Fruit fly (Drosophila melanogaster): ENCODE data around the gene smp-30.
A peak's percentile ranks its signal among the peaks of the same experiment; 100 is the strongest.

Gene smp-30

DNA sequence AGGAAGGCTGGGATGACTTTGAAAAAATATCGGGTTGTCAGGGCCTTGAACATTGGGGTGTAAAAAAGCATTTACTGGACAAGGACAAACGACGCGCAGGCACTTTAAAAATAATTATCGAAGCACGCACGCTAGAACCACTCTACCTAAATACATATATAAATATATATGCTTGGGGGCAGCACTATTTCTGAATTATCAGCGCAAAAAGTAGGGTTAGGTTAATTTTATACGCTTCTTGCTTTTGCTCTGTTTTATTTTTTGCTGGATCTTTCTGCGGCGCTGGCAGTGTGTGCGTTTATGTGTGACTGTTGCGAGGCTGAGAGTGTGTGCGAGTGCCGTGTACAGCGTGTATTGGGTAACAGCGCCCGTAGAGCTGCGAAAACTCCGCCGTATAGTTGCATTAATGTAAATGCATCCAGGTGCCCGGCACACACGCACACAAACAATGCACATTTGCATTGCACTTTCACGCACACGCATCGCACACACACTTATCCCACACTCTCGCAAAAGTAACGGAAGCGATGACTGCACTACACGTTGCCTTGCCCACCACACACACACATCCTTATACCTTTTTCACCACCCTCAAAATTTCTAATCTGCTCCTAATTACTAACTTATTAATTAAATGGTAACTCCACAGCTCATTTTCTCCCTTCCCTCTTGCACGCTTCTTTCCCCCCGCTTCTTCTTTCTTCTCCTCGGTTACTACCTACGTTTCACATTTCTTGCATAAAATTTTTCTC lies 11.4 kb downstream of the smp-30 start (continued):
- TF ChIP-seq CG7928 (GFP tag; optimal IDR thresholded peaks at IDR 0.05) (no peak), Ets65A (GFP tag) (peak; percentile 7), Jarid2 (GFP tag; optimal IDR thresholded peaks at IDR 0.05) (no peak), HmgD (GFP tag; optimal IDR thresholded peaks at IDR 0.05) (peak; percentile 16), CG11247 (GFP tag; IDR thresholded peaks at IDR 0.05) (no peak), lov (optimal IDR thresholded peaks at IDR 0.05) (no peak), lov (GFP tag; IDR thresholded peaks at IDR 0.05) (no peak), kay (GFP tag; optimal IDR thresholded peaks at IDR 0.05) (no peak), Gug (GFP tag; IDR thresholded peaks at IDR 0.05) (no peak), CG9727 (GFP tag; optimal IDR thresholded peaks at IDR 0.05) (peak; percentile 19), mirr (GFP tag; optimal IDR thresholded peaks at IDR 0.05) (no peak), Atf3 (GFP tag; optimal IDR thresholded peaks at IDR 0.05) (no peak), CG7987 (GFP tag; optimal IDR thresholded peaks at IDR 0.05) (no peak), CG4854 (GFP tag; optimal IDR thresholded peaks at IDR 0.05) (no peak), CkIIα-i1 (GFP tag; IDR thresholded peaks at IDR 0.05) (no peak), ERR (GFP tag; optimal IDR thresholded peaks at IDR 0.05) (peak; percentile 10), CG17612 (GFP tag; IDR thresholded peaks at IDR 0.05) (no peak), sens (GFP tag) (peak; percentile 38), CG11093 (GFP tag; IDR thresholded peaks at IDR 0.05) (no peak), BEAF-32 (GFP tag; optimal IDR thresholded peaks at IDR 0.05) (no peak), HLH4C (GFP tag; IDR thresholded peaks at IDR 0.05; ENCODE audit: partially characterized antibody) (no peak), vnd (GFP tag; IDR thresholded peaks at IDR 0.05; ENCODE audit: partially characterized antibody) (no peak), tio (GFP tag; optimal IDR thresholded peaks at IDR 0.05) (no peak), MBD-R2 (GFP tag; IDR thresholded peaks at IDR 0.05) (peak; percentile 8; the same call in 1 of the 2 replicates), pzg (GFP tag; optimal IDR thresholded peaks at IDR 0.05) (no peak), pb (GFP tag; optimal IDR thresholded peaks at IDR 0.05) (no peak), CG4424 (GFP tag; optimal IDR thresholded peaks at IDR 0.05) (no peak), Awh (GFP tag; IDR thresholded peaks at IDR 0.05) (0 out of 2 replicates have a peak, but pooled peaks have one; percentile 28), Dfd (GFP tag; optimal IDR thresholded peaks at IDR 0.05) (no peak), slou (GFP tag; optimal IDR thresholded peaks at IDR 0.05) (no peak), CG9932 (GFP tag; IDR thresholded peaks at IDR 0.05) (peak; percentile 15; the same call in 1 of the 2 replicates), Pdp1 (GFP tag; optimal IDR thresholded peaks at IDR 0.05) (peak in 1 of 2 experiments; percentile 81), zfh1 (GFP tag; IDR thresholded peaks at IDR 0.05) (no peak), repo (GFP tag; optimal IDR thresholded peaks at IDR 0.05) (no peak), twi (tag; optimal IDR thresholded peaks at IDR 0.05) (no peak), klu (GFP tag; IDR thresholded peaks at IDR 0.05) (no peak), Ravus (GFP tag; IDR thresholded peaks at IDR 0.05) (no peak), bsh (GFP tag; optimal IDR thresholded peaks at IDR 0.05) (no peak), Abd-B (GFP tag; optimal IDR thresholded peaks at IDR 0.05) (no peak), ab (GFP tag; optimal IDR thresholded peaks at IDR 0.05) (no peak), Xbp1 (GFP tag; optimal IDR thresholded peaks at IDR 0.05) (no peak), CG3847 (GFP tag; IDR thresholded peaks at IDR 0.05) (0 out of 2 replicates have a peak, but pooled peaks have one; percentile 1), CG17359 (tag; optimal IDR thresholded peaks at IDR 0.05) (no peak), Drgx (GFP tag; IDR thresholded peaks at IDR 0.05) (no peak), CG8924 (tag; optimal IDR thresholded peaks at IDR 0.05) (no peak), CG16815 (GFP tag; optimal IDR thresholded peaks at IDR 0.05) (no peak), crc (GFP tag; optimal IDR thresholded peaks at IDR 0.05) (no peak), dati (GFP tag; IDR thresholded peaks at IDR 0.05) (no peak), Gsc (GFP tag; IDR thresholded peaks at IDR 0.05) (no peak), lbe (GFP tag; optimal IDR thresholded peaks at IDR 0.05) (no peak), chinmo (GFP tag; IDR thresholded peaks at IDR 0.05; ENCODE audit: partially characterized antibody) (peak; percentile 33; the same call in 2 of the 4 replicates)

All from whole organism, embryonic.